Fruit fly (Drosophila melanogaster) Kc167 (cell line): Measurements from ENCODE around the gene TBC1D5.

ENCODE experiments used
- h ChIP-seq: fragments of >200 bp; optimal IDR thresholded peaks from 3 replicates; lab custom pipeline; 2018; ENCODE audit warnings: missing external identifiers
- ttk ChIP-seq: sonication (Bioruptor generic); optimal IDR thresholded peaks from 2 replicates; lab custom pipeline; 2017; ENCODE audit warnings: missing external identifiers

DNA sequence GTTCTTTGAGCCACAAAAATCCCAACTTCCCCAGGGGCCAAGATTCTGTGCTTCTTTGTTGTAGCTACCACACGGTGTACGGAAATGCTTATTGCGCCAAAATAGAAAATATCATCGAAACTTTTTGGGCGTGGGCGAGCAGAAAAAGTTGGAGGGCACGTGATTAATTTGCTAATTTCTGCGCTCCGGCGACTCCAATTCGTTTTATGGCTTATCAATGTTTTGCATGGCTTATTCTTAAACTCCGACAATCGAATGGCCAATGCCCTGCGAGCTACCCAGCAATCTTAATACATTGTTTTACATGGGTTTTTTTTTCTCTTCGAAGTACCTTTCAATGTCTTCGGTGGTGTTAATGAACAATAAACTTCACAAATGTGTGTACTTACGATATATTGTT lies 3.7 kb upstream of the TBC1D5 start:
- TF ChIP-seq h (lab: Kevin White, UChicago): no peak
- TF ChIP-seq ttk: no peak
